Worm (Caenorhabditis elegans) whole organism, early embryonic: Measurements from ENCODE around the gene pac-1.

Experiments
- B0310.2 ChIP-seq: sonication (generic microtip); optimal IDR thresholded peaks from 2 replicates; lab custom pipeline; 2016; ENCODE audit warnings: mild to moderate bottlenecking, missing genetic modification characterization, missing compliant biosample characterization
- F13C5.2 ChIP-seq: sonication (generic microtip); optimal IDR thresholded peaks from 2 replicates; lab custom pipeline; 2017; ENCODE audit warnings: mild to moderate bottlenecking, missing genetic modification characterization, inconsistent platforms, missing compliant biosample characterization
- aly-1 ChIP-seq: sonication (generic microtip); optimal IDR thresholded peaks from 2 replicates; lab custom pipeline; 2016; ENCODE audit warnings: missing genetic modification characterization, missing compliant biosample characterization
- ama-1 ChIP-seq: fragments of 150-350 bp; optimal IDR thresholded peaks from 2 replicates; lab custom pipeline; 2014
- ceh-13 ChIP-seq: fragments of 200-800 bp; sonication (Bioruptor generic); optimal IDR thresholded peaks from 2 replicates; lab custom pipeline; 2018; ENCODE audit warnings: mild to moderate bottlenecking, missing genetic modification characterization, missing compliant biosample characterization
- ceh-36 ChIP-seq: sonication (generic microtip); optimal IDR thresholded peaks from 2 replicates; lab custom pipeline; 2016; ENCODE audit warnings: missing genetic modification characterization, inconsistent platforms, missing compliant biosample characterization
- ets-7 ChIP-seq: sonication (generic microtip); optimal IDR thresholded peaks from 2 replicates; lab custom pipeline; 2016; ENCODE audit warnings: missing genotype, missing genetic modification characterization, missing compliant biosample characterization
- flt-1 ChIP-seq: fragments of 200-800 bp; sonication (Bioruptor generic); IDR thresholded peaks from 2 replicates; pipeline ENCODE4 v1.3.6; 2022; ENCODE audit warnings: missing genetic modification characterization, missing compliant biosample characterization
- hmbx-1 ChIP-seq: sonication (generic microtip); optimal IDR thresholded peaks from 2 replicates; lab custom pipeline; 2016; ENCODE audit warnings: mild to moderate bottlenecking, missing genetic modification characterization, missing compliant biosample characterization
- hmg-4 ChIP-seq: fragments of 200-800 bp; sonication (Bioruptor generic); optimal IDR thresholded peaks from 2 replicates; lab custom pipeline; 2018; ENCODE audit warnings: mild to moderate bottlenecking, missing genetic modification characterization, missing compliant biosample characterization
- hnd-1 ChIP-seq: sonication (generic microtip); optimal IDR thresholded peaks from 2 replicates; lab custom pipeline; 2016; ENCODE audit warnings: missing genetic modification characterization, missing compliant biosample characterization
- pes-1 ChIP-seq: fragments of 200-800 bp; sonication (Bioruptor generic); IDR thresholded peaks from 2 replicates; pipeline ENCODE4 v1.3.6; 2022; ENCODE audit warnings: missing genetic modification reagents, missing genetic modification characterization, missing compliant biosample characterization
- scrt-1 ChIP-seq: fragments of 200-800 bp; sonication (Bioruptor generic); IDR thresholded peaks from 2 replicates; pipeline ENCODE4 v1.3.6; 2022; ENCODE audit warnings: missing genetic modification characterization, missing compliant biosample characterization
- sea-1 ChIP-seq: fragments of 200-800 bp; sonication (Bioruptor generic); conservative IDR thresholded peaks from 2 replicates; pipeline ENCODE4 v1.3.6; 2022; ENCODE audit warnings: missing genetic modification characterization, missing compliant biosample characterization
- tbx-11 ChIP-seq: fragments of 200-800 bp; sonication (Bioruptor generic); IDR thresholded peaks from 2 replicates; pipeline ENCODE4 v1.3.6; 2022; ENCODE audit warnings: missing genetic modification characterization, missing compliant biosample characterization
- tbx-37 ChIP-seq: fragments of 200-800 bp; sonication (Bioruptor generic); conservative IDR thresholded peaks from 2 replicates; pipeline ENCODE4 v1.3.6; 2022; ENCODE audit warnings: missing genetic modification reagents, missing genetic modification characterization, missing compliant biosample characterization
- tra-4 ChIP-seq: sonication (generic microtip); optimal IDR thresholded peaks from 2 replicates; lab custom pipeline; 2017; ENCODE audit warnings: missing genetic modification characterization, missing compliant biosample characterization

pac-1 gene

ce11 chrIII:8457605-8458004 lies 37.2 kb upstream of the pac-1 start:
- TF ChIP-seq ceh-13 (GFP tag; lab: Kevin White, UChicago) (no peak), tra-4 (tag; lab: Kevin White, UChicago) (no peak), aly-1 (no peak), ceh-36 (tag; lab: Kevin White, UChicago) (no peak), F13C5.2 (tag; lab: Kevin White, UChicago) (no peak), tbx-11 (GFP tag; lab: Robert Waterston, UW) (no peak), ama-1 (no peak), sea-1 (GFP tag; lab: Robert Waterston, UW) (no peak)

ce11 chrIII:8461410-8461809 lies 33.4 kb upstream of the pac-1 start:
- TF ChIP-seq pes-1 (GFP tag; lab: Robert Waterston, UW) (no peak), tbx-11 (GFP tag; lab: Robert Waterston, UW) (no peak), scrt-1 (GFP tag; lab: Robert Waterston, UW) (no peak), flt-1 (GFP tag; lab: Robert Waterston, UW) (no peak), tra-4 (tag; lab: Kevin White, UChicago) (no peak), hmg-4 (no peak), aly-1 (no peak), sea-1 (GFP tag; lab: Robert Waterston, UW) (no peak), ets-7 (no peak), F13C5.2 (tag; lab: Kevin White, UChicago) (no peak), ceh-36 (tag; lab: Kevin White, UChicago) (no peak), hnd-1 (tag; lab: Kevin White, UChicago) (no peak), hmbx-1 (tag; lab: Kevin White, UChicago) (no peak), ama-1 (no peak)

- no peak for TF ChIP-seq sea-1 (GFP tag; lab: Robert Waterston, UW)
- TF ChIP-seq ceh-36 (tag; lab: Kevin White, UChicago) = no peak
- no peak for TF ChIP-seq pes-1 (GFP tag; lab: Robert Waterston, UW)
- no peak for TF ChIP-seq aly-1
- no peak for TF ChIP-seq hnd-1 (tag; lab: Kevin White, UChicago)
- TF ChIP-seq ceh-13 (GFP tag; lab: Kevin White, UChicago) = no peak
- no peak for TF ChIP-seq tbx-11 (GFP tag; lab: Robert Waterston, UW)
- TF ChIP-seq tra-4 (tag; lab: Kevin White, UChicago) = no peak
- no peak for TF ChIP-seq flt-1 (GFP tag; lab: Robert Waterston, UW)
- TF ChIP-seq F13C5.2 (tag; lab: Kevin White, UChicago) = no peak
- TF ChIP-seq B0310.2 (tag; lab: Kevin White, UChicago) = no peak
These were observed 28.1 kb upstream of the pac-1 start, which contains the start of gene mig-39 for ce11 chrIII:8466735-8467134. Gene mig-39 (plus strand): TSS chrIII:8467035.

- TF ChIP-seq hmg-4 = no peak
- no peak for TF ChIP-seq tra-4 (tag; lab: Kevin White, UChicago)
- TF ChIP-seq ceh-36 (tag; lab: Kevin White, UChicago) = no peak
- TF ChIP-seq sea-1 (GFP tag; lab: Robert Waterston, UW) = no peak
- TF ChIP-seq aly-1 = no peak
- no peak for TF ChIP-seq pes-1 (GFP tag; lab: Robert Waterston, UW)
- no peak for TF ChIP-seq hnd-1 (tag; lab: Kevin White, UChicago)
These were observed 27.3 kb upstream of the pac-1 start for ce11 chrIII:8467520-8467919.

ce11 chrIII:8473292-8473691 lies 21.5 kb upstream of the pac-1 start:
- TF ChIP-seq tbx-11 (GFP tag; lab: Robert Waterston, UW) = no peak
- TF ChIP-seq sea-1 (GFP tag; lab: Robert Waterston, UW) = 0 out of 2 replicates have a peak, but pooled peaks have one; percentile 43
- 0 out of 2 replicates have a peak, but pooled peaks have one; percentile 16 for TF ChIP-seq scrt-1 (GFP tag; lab: Robert Waterston, UW)

- TF ChIP-seq tra-4 (tag; lab: Kevin White, UChicago) (no peak), hnd-1 (tag; lab: Kevin White, UChicago) (no peak), F13C5.2 (tag; lab: Kevin White, UChicago) (no peak), hmbx-1 (tag; lab: Kevin White, UChicago) (no peak), flt-1 (GFP tag; lab: Robert Waterston, UW) (no peak), tbx-11 (GFP tag; lab: Robert Waterston, UW) (no peak), hmg-4 (no peak), aly-1 (no peak), ama-1 (no peak), sea-1 (GFP tag; lab: Robert Waterston, UW) (no peak), ceh-13 (GFP tag; lab: Kevin White, UChicago) (no peak), ceh-36 (tag; lab: Kevin White, UChicago) (no peak), tbx-37 (GFP tag; lab: Robert Waterston, UW) (no peak), scrt-1 (GFP tag; lab: Robert Waterston, UW) (no peak)
These were observed 15.4 kb upstream of the pac-1 start for ce11 chrIII:8479322-8479864.

ce11 chrIII:8480355-8480754 lies 14.5 kb upstream of the pac-1 start, which contains the start of gene F42H10.6:
Gene F42H10.6 (minus strand): TSS chrIII:8480455.
- no peak for TF ChIP-seq tbx-37 (GFP tag; lab: Robert Waterston, UW)

- no peak for TF ChIP-seq tbx-37 (GFP tag; lab: Robert Waterston, UW)
- TF ChIP-seq ceh-36 (tag; lab: Kevin White, UChicago) = no peak
- TF ChIP-seq hmg-4 = no peak
- no peak for TF ChIP-seq ceh-13 (GFP tag; lab: Kevin White, UChicago)
- no peak for TF ChIP-seq sea-1 (GFP tag; lab: Robert Waterston, UW)
- no peak for TF ChIP-seq scrt-1 (GFP tag; lab: Robert Waterston, UW)
- no peak for TF ChIP-seq flt-1 (GFP tag; lab: Robert Waterston, UW)
- no peak for TF ChIP-seq B0310.2 (tag; lab: Kevin White, UChicago)
- TF ChIP-seq tbx-11 (GFP tag; lab: Robert Waterston, UW) = no peak
- no peak for TF ChIP-seq ets-7
These were observed 11.0 kb upstream of the pac-1 start, which contains the start of gene F42H10.3 for ce11 chrIII:8483853-8484252. Gene F42H10.3 (plus strand): TSS chrIII:8484153.
